Fruit fly (Drosophila melanogaster) whole organism, prepupa: ENCODE measurements around the gene Rab18.

Experiments used
- CG11902 ChIP-seq: fragments of 200-800 bp; sonication (Bioruptor generic); optimal IDR thresholded peaks from 3 replicates; lab custom pipeline; 2016; ENCODE audit warnings: missing biosample characterization, missing genetic modification characterization
- CG6163 ChIP-seq: fragments of 200-800 bp; sonication (Bioruptor generic); IDR thresholded peaks from 3 replicates; pipeline ENCODE4 v1.3.6; 2022; ENCODE audit warnings: missing biosample characterization, missing genetic modification characterization
- Eip75B ChIP-seq: fragments of 200-800 bp; sonication (Bioruptor generic); optimal IDR thresholded peaks from 3 replicates; lab custom pipeline; 2016; ENCODE audit warnings: missing biosample characterization, missing genetic modification characterization
- Hr39 ChIP-seq: fragments of 200-800 bp; sonication (Bioruptor generic); optimal IDR thresholded peaks from 2 replicates; lab custom pipeline; 2016; ENCODE audit warnings: missing biosample characterization, missing genetic modification characterization
- Hr4 ChIP-seq: fragments of 200-800 bp; sonication (Bioruptor generic); optimal IDR thresholded peaks from 3 replicates; lab custom pipeline; 2016; ENCODE audit warnings: missing biosample characterization, missing genetic modification characterization
- fd85E ChIP-seq: fragments of 200-800 bp; sonication (Bioruptor generic); optimal IDR thresholded peaks from 3 replicates; lab custom pipeline; 2016; ENCODE audit warnings: missing biosample characterization, missing genetic modification characterization

DNA sequence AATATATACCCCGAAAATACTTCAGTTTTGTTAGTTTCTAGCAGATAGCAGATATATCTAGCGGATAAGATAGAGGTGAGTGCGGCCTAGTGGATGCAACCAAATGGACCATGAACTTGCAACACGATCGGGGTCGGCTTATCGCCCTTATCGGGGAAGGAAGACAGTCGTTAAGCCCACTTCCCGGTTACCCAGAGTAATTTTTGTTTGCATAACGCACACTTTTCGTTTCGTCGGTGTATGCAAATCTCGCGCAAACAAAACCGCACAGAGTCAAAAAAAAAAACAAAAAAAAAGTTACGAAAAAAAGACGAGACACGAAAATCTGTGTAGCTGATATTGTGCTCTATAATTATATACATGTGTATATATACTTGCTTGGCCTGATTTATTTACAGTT, 41.4 kb upstream of the Rab18 start:
- TF ChIP-seq Eip75B (GFP tag; lab: Kevin White, UChicago) (no peak), CG6163 (peak; percentile 22; the same call in 1 of the 3 replicates), Hr4 (GFP tag; lab: Kevin White, UChicago) (no peak), Hr39 (GFP tag; lab: Kevin White, UChicago) (no peak), fd85E (no peak), CG11902 (GFP tag; lab: Kevin White, UChicago) (no peak)
